Worm (Caenorhabditis elegans): ENCODE measurements around the gene flp-23.

The flp-23 gene

ce11 chrIII:8653457-8653856 is 2.9 kb downstream of the flp-23 start:
- TF ChIP-seq elt-4 (tag; optimal IDR thresholded peaks at IDR 0.05) (no peak), pqm-1 (tag; optimal IDR thresholded peaks at IDR 0.05) (no peak), elt-2 (tag; optimal IDR thresholded peaks at IDR 0.05) (no peak), ceh-2 (tag; optimal IDR thresholded peaks at IDR 0.05) (no peak), zip-5 (tag; optimal IDR thresholded peaks at IDR 0.05) (no peak), pha-2 (tag; optimal IDR thresholded peaks at IDR 0.05) (no peak), ceh-24 (tag; optimal IDR thresholded peaks at IDR 0.05) (no peak), K09A11.1 (tag; optimal IDR thresholded peaks at IDR 0.05; ENCODE audit: insufficient read depth) (no peak), pros-1 (tag; optimal IDR thresholded peaks at IDR 0.05) (no peak), eyg-1 (tag; optimal IDR thresholded peaks at IDR 0.05) (no peak), ceh-9 (tag; optimal IDR thresholded peaks at IDR 0.05) (no peak), hlh-30 (tag; optimal IDR thresholded peaks at IDR 0.05; ENCODE audit: insufficient read depth) (no peak), dve-1 (tag; optimal IDR thresholded peaks at IDR 0.05) (no peak), fkh-10 (GFP tag; optimal IDR thresholded peaks at IDR 0.05) (no peak), lim-6 (tag; optimal IDR thresholded peaks at IDR 0.05) (no peak), tbx-7 (tag; optimal IDR thresholded peaks at IDR 0.05) (no peak), fkh-6 (tag; optimal IDR thresholded peaks at IDR 0.05) (no peak), gmeb-2 (tag; optimal IDR thresholded peaks at IDR 0.05) (no peak)

- TF ChIP-seq pqm-1 (tag; optimal IDR thresholded peaks at IDR 0.05): no peak
- no peak for TF ChIP-seq nfya-1 (tag; optimal IDR thresholded peaks at IDR 0.05)
- no peak for TF ChIP-seq lin-11 (tag; optimal IDR thresholded peaks at IDR 0.05)
These were observed 3.4 kb downstream of the flp-23 start, which contains the start of gene F22B7.9 for ce11 chrIII:8653875-8654386. Gene F22B7.9 (minus strand): TSS chrIII:8653925.

- TF ChIP-seq pat-9 (tag; optimal IDR thresholded peaks at IDR 0.05) (no peak), nhr-232 (tag; optimal IDR thresholded peaks at IDR 0.05) (no peak), fkh-6 (tag; optimal IDR thresholded peaks at IDR 0.05) (no peak), zip-5 (tag; optimal IDR thresholded peaks at IDR 0.05) (no peak), eyg-1 (tag; optimal IDR thresholded peaks at IDR 0.05) (no peak), che-1 (tag; optimal IDR thresholded peaks at IDR 0.05) (no peak), madf-2 (tag; optimal IDR thresholded peaks at IDR 0.05) (no peak), lin-11 (tag; optimal IDR thresholded peaks at IDR 0.05) (no peak), hlh-8 (tag; optimal IDR thresholded peaks at IDR 0.05) (no peak), sox-2 (GFP tag; IDR thresholded peaks at IDR 0.05) (no peak), ets-4 (tag; optimal IDR thresholded peaks at IDR 0.05) (no peak), hlh-13 (GFP tag; optimal IDR thresholded peaks at IDR 0.05) (no peak), sox-4 (tag; optimal IDR thresholded peaks at IDR 0.05) (no peak), tbx-2 (tag; optimal IDR thresholded peaks at IDR 0.05) (no peak), ama-1 (optimal IDR thresholded peaks at IDR 0.05) (no peak), fkh-10 (GFP tag; optimal IDR thresholded peaks at IDR 0.05) (no peak), ahr-1 (tag; optimal IDR thresholded peaks at IDR 0.05) (no peak), ref-2 (tag; optimal IDR thresholded peaks at IDR 0.05) (no peak), elt-2 (tag; optimal IDR thresholded peaks at IDR 0.05) (no peak), unc-86 (tag; optimal IDR thresholded peaks at IDR 0.05) (no peak)
These were observed 3.9 kb downstream of the flp-23 start for ce11 chrIII:8654400-8654980.

ce11 chrIII:8655412-8655811 is 4.8 kb downstream of the flp-23 start:
- no peak for TF ChIP-seq fax-1 (tag; optimal IDR thresholded peaks at IDR 0.05)
- no peak for TF ChIP-seq sox-4 (tag; optimal IDR thresholded peaks at IDR 0.05)
- TF ChIP-seq pag-3 (tag; optimal IDR thresholded peaks at IDR 0.05; ENCODE audit: borderline replicate concordance): no peak
- TF ChIP-seq hlh-30 (tag; optimal IDR thresholded peaks at IDR 0.05; ENCODE audit: insufficient read depth): no peak
- no peak for TF ChIP-seq C08G9.2 (tag; optimal IDR thresholded peaks at IDR 0.05)
- no peak for TF ChIP-seq sdc-2 (tag; optimal IDR thresholded peaks at IDR 0.05)
- TF ChIP-seq nfya-1 (tag; optimal IDR thresholded peaks at IDR 0.05): no peak
- TF ChIP-seq ceh-2 (tag; optimal IDR thresholded peaks at IDR 0.05): no peak
- TF ChIP-seq pqm-1 (tag; optimal IDR thresholded peaks at IDR 0.05): no peak
- no peak for TF ChIP-seq ceh-22 (tag; optimal IDR thresholded peaks at IDR 0.05)
- TF ChIP-seq madf-2 (tag; optimal IDR thresholded peaks at IDR 0.05): no peak
- no peak for TF ChIP-seq ceh-30 (tag; optimal IDR thresholded peaks at IDR 0.05)
- no peak for TF ChIP-seq rnt-1 (tag; optimal IDR thresholded peaks at IDR 0.05)
- no peak for TF ChIP-seq ceh-9 (tag; optimal IDR thresholded peaks at IDR 0.05)
- no peak for TF ChIP-seq odd-2 (tag; optimal IDR thresholded peaks at IDR 0.05)

Data from whole organism, late embryonic.